Fruit fly (Drosophila melanogaster): ENCODE results near the gene CG9747.

- no peak for TF ChIP-seq CG16779 (tag; optimal IDR thresholded peaks at IDR 0.05)
- TF ChIP-seq Sox15 (GFP tag; optimal IDR thresholded peaks at IDR 0.05) = no peak
- TF ChIP-seq CG6854 (GFP tag; optimal IDR thresholded peaks at IDR 0.05) = no peak
- TF ChIP-seq svp (GFP tag) = no peak
- no peak for TF ChIP-seq CG11902 (GFP tag; optimal IDR thresholded peaks at IDR 0.05)
- TF ChIP-seq vri (GFP tag; optimal IDR thresholded peaks at IDR 0.05) = no peak
- no peak for TF ChIP-seq net (GFP tag; optimal IDR thresholded peaks at IDR 0.05)
- no peak for TF ChIP-seq cyc (GFP tag; optimal IDR thresholded peaks at IDR 0.05)
- TF ChIP-seq Eip93F (GFP tag; optimal IDR thresholded peaks at IDR 0.05) = no peak
- no peak for TF ChIP-seq CG10669 (GFP tag; optimal IDR thresholded peaks at IDR 0.05)
- no peak for TF ChIP-seq CG8319 (GFP tag; optimal IDR thresholded peaks at IDR 0.05)
- TF ChIP-seq topi (GFP tag; optimal IDR thresholded peaks at IDR 0.05) = no peak
- no peak for TF ChIP-seq Ets96B (tag; optimal IDR thresholded peaks at IDR 0.05)
These were observed 15.9 kb downstream of the CG9747 start for dm6 chr3R:30175045-30175589.
